Fruit fly (Drosophila melanogaster): ENCODE results near the gene CG34300.

dm6 chr3R:30283940-30284339, 22.5 kb downstream of the CG34300 start:
- no peak for TF ChIP-seq CG7101 (tag; optimal IDR thresholded peaks at IDR 0.05)
- no peak for TF ChIP-seq CG12768 (GFP tag; optimal IDR thresholded peaks at IDR 0.05)
- TF ChIP-seq CG5204 (GFP tag; optimal IDR thresholded peaks at IDR 0.05), result no peak
- TF ChIP-seq CG14711 (tag; optimal IDR thresholded peaks at IDR 0.05), result no peak
- TF ChIP-seq Hr96 (GFP tag; optimal IDR thresholded peaks at IDR 0.05), result no peak
- no peak for TF ChIP-seq CG33017 (tag; optimal IDR thresholded peaks at IDR 0.05)
- no peak for TF ChIP-seq cic (GFP tag; optimal IDR thresholded peaks at IDR 0.05)
